Fruit fly (Drosophila melanogaster) whole organism, embryonic: Measurements from ENCODE around the gene CG14839.

Source experiments
- Antp ChIP-seq: fragments of 200-800 bp; sonication (Bioruptor generic); optimal IDR thresholded peaks from 3 replicates; lab custom pipeline; 2016; ENCODE audit warnings: missing biosample characterization, missing genetic modification characterization
- CG10147 ChIP-seq: fragments of 200-800 bp; sonication (Bioruptor generic); optimal IDR thresholded peaks from 2 replicates; lab custom pipeline; 2019; ENCODE audit warnings: missing biosample characterization, mild to moderate bottlenecking, missing genetic modification characterization, moderate library complexity
- CG10209 ChIP-seq: fragments of 200-800 bp; sonication (Bioruptor generic); optimal IDR thresholded peaks from 3 replicates; lab custom pipeline; 2017; ENCODE audit warnings: missing biosample characterization, mild to moderate bottlenecking, missing genetic modification characterization, missing genetic modification reagents
- CG1233 ChIP-seq: fragments of 200-800 bp; sonication (Bioruptor generic); optimal IDR thresholded peaks from 4 replicates; lab custom pipeline; 2018; ENCODE audit warnings: missing biosample characterization, mild to moderate bottlenecking, missing genetic modification characterization
- CG1529 ChIP-seq: fragments of 200-800 bp; sonication (Bioruptor generic); optimal IDR thresholded peaks from 3 replicates; lab custom pipeline; 2018; ENCODE audit warnings: missing biosample characterization, missing genetic modification characterization
- CG15514 ChIP-seq: fragments of 200-800 bp; sonication (Bioruptor generic); optimal IDR thresholded peaks from 3 replicates; lab custom pipeline; 2017; ENCODE audit warnings: missing biosample characterization, missing genetic modification characterization, mild to moderate bottlenecking, moderate library complexity, missing genetic modification reagents
- CG17359 ChIP-seq: fragments of 200-800 bp; sonication (Bioruptor generic); optimal IDR thresholded peaks from 3 replicates; lab custom pipeline; 2018; ENCODE audit warnings: missing biosample characterization, mild to moderate bottlenecking, missing genetic modification characterization, moderate library complexity
- CG17385 ChIP-seq: fragments of 200-800 bp; sonication (Bioruptor generic); optimal IDR thresholded peaks from 3 replicates; lab custom pipeline; 2018; ENCODE audit warnings: missing biosample characterization, mild to moderate bottlenecking, missing genetic modification characterization
- CG17568 ChIP-seq: fragments of 200-800 bp; sonication (Bioruptor generic); optimal IDR thresholded peaks from 2 replicates; lab custom pipeline; 2018; ENCODE audit warnings: missing biosample characterization, mild to moderate bottlenecking, missing genetic modification characterization, moderate library complexity
- CG2129 ChIP-seq: fragments of 200-800 bp; sonication (Bioruptor generic); IDR thresholded peaks from 2 replicates; pipeline ENCODE4 v1.3.6; 2022; ENCODE audit warnings: missing biosample characterization, missing genetic modification characterization; ENCODE audit not compliant: partially characterized antibody
- CG4707 ChIP-seq: fragments of 200-800 bp; sonication (Bioruptor generic); optimal IDR thresholded peaks from 2 replicates; lab custom pipeline; 2018; ENCODE audit warnings: missing biosample characterization, mild to moderate bottlenecking, missing genetic modification characterization, moderate library complexity
- CG7928 ChIP-seq: fragments of 200-800 bp; sonication (Bioruptor generic); optimal IDR thresholded peaks from 2 replicates; lab custom pipeline; 2017; ENCODE audit warnings: missing biosample characterization, mild to moderate bottlenecking, missing genetic modification characterization
- CG7987 ChIP-seq: fragments of 200-800 bp; sonication (Bioruptor generic); optimal IDR thresholded peaks from 2 replicates; lab custom pipeline; 2018; ENCODE audit warnings: missing biosample characterization, mild to moderate bottlenecking, missing genetic modification characterization, moderate library complexity
- CG8388 ChIP-seq: fragments of 200-800 bp; sonication (Bioruptor generic); optimal IDR thresholded peaks from 2 replicates; lab custom pipeline; 2019; ENCODE audit warnings: missing biosample characterization, mild to moderate bottlenecking, missing genetic modification characterization, moderate library complexity
- CG9817 ChIP-seq: fragments of 200-800 bp; sonication (Bioruptor generic); optimal IDR thresholded peaks from 2 replicates; lab custom pipeline; 2018; ENCODE audit warnings: missing biosample characterization, mild to moderate bottlenecking, missing genetic modification characterization, moderate library complexity
- Dref ChIP-seq: fragments of 200-800 bp; sonication (Bioruptor generic); IDR thresholded peaks from 2 replicates; pipeline ENCODE4 v1.3.6; 2022; ENCODE audit warnings: missing biosample characterization, missing genetic modification characterization
- Fer1 ChIP-seq: fragments of 200-800 bp; sonication (Bioruptor generic); optimal IDR thresholded peaks from 2 replicates; lab custom pipeline; 2017; ENCODE audit warnings: missing biosample characterization, mild to moderate bottlenecking, missing genetic modification characterization
- MESR4 ChIP-seq: fragments of 200-800 bp; sonication (Bioruptor generic); optimal IDR thresholded peaks from 2 replicates; lab custom pipeline; 2018; ENCODE audit warnings: missing biosample characterization, mild to moderate bottlenecking, missing genetic modification characterization, moderate library complexity
- Opbp ChIP-seq: fragments of 200-800 bp; sonication (Bioruptor generic); IDR thresholded peaks from 3 replicates; pipeline ENCODE4 v1.3.6; 2022; ENCODE audit warnings: missing biosample characterization, missing genetic modification characterization; ENCODE audit not compliant: partially characterized antibody
- PHDP ChIP-seq: fragments of 200-800 bp; sonication (Bioruptor generic); optimal IDR thresholded peaks from 3 replicates; lab custom pipeline; 2018; ENCODE audit warnings: missing biosample characterization, mild to moderate bottlenecking, missing genetic modification characterization, moderate library complexity
- Sry-δ ChIP-seq: fragments of 200-800 bp; sonication (Bioruptor generic); optimal IDR thresholded peaks from 2 replicates; lab custom pipeline; 2016; ENCODE audit warnings: missing biosample characterization, missing genetic modification characterization
- Xbp1 ChIP-seq: fragments of 200-800 bp; sonication (Bioruptor generic); optimal IDR thresholded peaks from 3 replicates; lab custom pipeline; 2016; ENCODE audit warnings: missing biosample characterization, mild to moderate bottlenecking, missing genetic modification characterization
- ase ChIP-seq: fragments of 200-800 bp; sonication (Bioruptor generic); IDR thresholded peaks from 3 replicates; pipeline ENCODE4 v1.3.6; 2022; ENCODE audit warnings: missing biosample characterization, missing genetic modification characterization
- bbx ChIP-seq: fragments of 200-800 bp; sonication (Bioruptor generic); IDR thresholded peaks from 2 replicates; pipeline ENCODE4 v1.3.6; 2022; ENCODE audit warnings: missing biosample characterization, missing genetic modification characterization; ENCODE audit not compliant: partially characterized antibody
- corto ChIP-seq: fragments of 200-800 bp; sonication (Bioruptor generic); optimal IDR thresholded peaks from 2 replicates; lab custom pipeline; 2016; ENCODE audit warnings: missing biosample characterization, mild to moderate bottlenecking, missing genetic modification characterization, moderate library complexity
- cwo ChIP-seq: fragments of 200-800 bp; sonication (Bioruptor generic); optimal IDR thresholded peaks from 3 replicates; lab custom pipeline; 2017; ENCODE audit warnings: missing biosample characterization, missing genetic modification characterization, mild to moderate bottlenecking, moderate library complexity, missing genetic modification reagents
- dysf ChIP-seq: fragments of 200-800 bp; sonication (Bioruptor generic); IDR thresholded peaks from 3 replicates; pipeline ENCODE4 v1.3.6; 2022; ENCODE audit warnings: missing biosample characterization, missing genetic modification characterization
- eve ChIP-seq, 2 experiments: fragments of >200 bp; optimal IDR thresholded peaks; 2 replicates each; lab custom pipeline; 2017; ENCODE audit warnings: missing biosample characterization in 2 of 2, missing genetic modification characterization in 2 of 2
- gce ChIP-seq: fragments of 200-800 bp; sonication (Bioruptor generic); IDR thresholded peaks from 3 replicates; pipeline ENCODE4 v1.3.6; 2022; ENCODE audit warnings: missing biosample characterization, missing genetic modification characterization
- gsb ChIP-seq: fragments of 200-800 bp; sonication (Bioruptor generic); IDR thresholded peaks from 2 replicates; pipeline ENCODE4 v1.3.6; 2022; ENCODE audit warnings: missing biosample characterization, missing genetic modification characterization
- hbn ChIP-seq: fragments of 200-800 bp; sonication (Bioruptor generic); IDR thresholded peaks from 2 replicates; pipeline ENCODE4 v1.3.6; 2022; ENCODE audit warnings: missing biosample characterization, missing genetic modification characterization; ENCODE audit not compliant: partially characterized antibody
- otp ChIP-seq: fragments of 200-800 bp; sonication (Bioruptor generic); IDR thresholded peaks from 3 replicates; pipeline ENCODE4, ENCODE4 v1.3.6; 2022; ENCODE audit warnings: missing biosample characterization, missing genetic modification characterization
- p53 ChIP-seq: fragments of 200-800 bp; sonication (Bioruptor generic); optimal IDR thresholded peaks from 2 replicates; lab custom pipeline; 2016; ENCODE audit warnings: missing biosample characterization, missing genetic modification characterization
- phol ChIP-seq: fragments of 200-800 bp; sonication (Bioruptor generic); optimal IDR thresholded peaks from 3 replicates; lab custom pipeline; 2018; ENCODE audit warnings: missing biosample characterization, mild to moderate bottlenecking, missing genetic modification characterization, moderate library complexity
- pita ChIP-seq: fragments of 200-800 bp; sonication (Bioruptor generic); optimal IDR thresholded peaks from 2 replicates; lab custom pipeline; 2017; ENCODE audit warnings: missing biosample characterization, mild to moderate bottlenecking, missing genetic modification characterization
- pum ChIP-seq: fragments of 200-800 bp; sonication (Bioruptor generic); optimal IDR thresholded peaks from 2 replicates; lab custom pipeline; 2016; ENCODE audit warnings: missing biosample characterization, missing genetic modification characterization
- ranshi ChIP-seq: fragments of 200-800 bp; sonication (Bioruptor generic); IDR thresholded peaks from 2 replicates; pipeline ENCODE4 v1.3.6; 2022; ENCODE audit warnings: missing biosample characterization, missing genetic modification characterization
- repo ChIP-seq: fragments of 200-800 bp; sonication (Bioruptor generic); optimal IDR thresholded peaks from 2 replicates; lab custom pipeline; 2016; ENCODE audit warnings: missing biosample characterization, missing genetic modification characterization
- row ChIP-seq: fragments of 200-800 bp; sonication (Bioruptor generic); IDR thresholded peaks from 3 replicates; pipeline ENCODE4 v1.3.6; 2022; ENCODE audit warnings: missing biosample characterization, missing genetic modification characterization
- sens ChIP-seq: fragments of 200-800 bp; sonication (Bioruptor generic); peaks from one replicate; lab custom pipeline; 2016; ENCODE audit warnings: missing biosample characterization, missing genetic modification characterization
- sens-2 ChIP-seq: fragments of 200-800 bp; sonication (Bioruptor generic); IDR thresholded peaks from 2 replicates; pipeline ENCODE4 v1.3.6; 2022; ENCODE audit warnings: missing biosample characterization, missing genetic modification characterization
- sr ChIP-seq: fragments of 200-800 bp; sonication (Bioruptor generic); IDR thresholded peaks from 3 replicates; pipeline ENCODE4 v1.3.6; 2022; ENCODE audit warnings: missing biosample characterization, missing genetic modification characterization
- tin ChIP-seq: fragments of 200-800 bp; sonication (Bioruptor generic); optimal IDR thresholded peaks from 3 replicates; lab custom pipeline; 2016; ENCODE audit warnings: missing biosample characterization, missing genetic modification characterization
- tup ChIP-seq: fragments of 200-800 bp; sonication (Bioruptor generic); optimal IDR thresholded peaks from 2 replicates; lab custom pipeline; 2016; ENCODE audit warnings: missing biosample characterization, mild to moderate bottlenecking, missing genetic modification characterization, moderate library complexity
- unpg ChIP-seq: fragments of 200-800 bp; sonication (Bioruptor generic); optimal IDR thresholded peaks from 3 replicates; lab custom pipeline; 2018; ENCODE audit warnings: missing biosample characterization, mild to moderate bottlenecking, missing genetic modification characterization, moderate library complexity

The CG14839 gene

DNA sequence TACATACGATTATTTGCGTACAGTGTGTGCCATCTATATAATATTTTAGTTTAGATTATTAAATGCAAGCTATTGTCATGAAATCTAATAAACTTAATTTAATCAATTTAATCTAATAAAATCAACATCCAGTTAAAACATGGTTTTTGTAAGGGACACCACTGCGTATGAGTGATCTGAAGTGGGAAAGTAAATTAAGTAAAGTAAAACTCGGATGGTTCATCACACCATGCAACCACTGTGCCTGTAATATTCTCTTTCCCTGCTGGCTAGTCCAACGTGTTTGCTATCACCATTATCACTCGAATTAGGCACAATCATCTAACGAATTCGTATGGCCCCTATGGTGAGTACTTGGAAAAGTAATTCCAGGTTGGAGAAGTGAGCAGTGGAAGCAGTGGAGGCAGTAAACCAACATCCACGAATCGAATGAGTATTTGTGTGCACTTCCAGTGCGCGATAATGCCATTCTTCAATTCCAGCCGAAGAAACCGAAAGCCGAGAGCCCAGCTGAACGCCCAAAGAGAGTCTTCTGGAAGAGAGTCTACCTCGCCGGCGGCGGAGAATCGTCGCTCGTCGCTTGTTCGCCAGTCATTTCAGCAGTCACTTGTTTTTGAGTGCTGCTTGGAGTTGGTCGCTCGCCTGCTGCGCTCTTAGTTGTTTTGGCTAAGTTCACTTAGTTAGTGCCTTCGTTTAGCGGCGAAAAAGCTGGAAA lies 26.6 kb downstream of the CG14839 start, which contains the start of gene red (continued):
- TF ChIP-seq Opbp (GFP tag; lab: Robert Waterston, UW) (no peak), CG7928 (GFP tag; lab: Kevin White, UChicago) (peak; percentile 29), hbn (GFP tag; lab: Robert Waterston, UW) (no peak), Sry-δ (GFP tag; lab: Kevin White, UChicago) (no peak), Antp (peak; percentile 23), tup (peak; percentile 54), repo (no peak), otp (GFP tag; lab: Robert Waterston, UW) (peak; percentile 75; the same call in 2 of the 3 replicates), CG10147 (GFP tag; lab: Kevin White, UChicago) (peak; percentile 52), CG7987 (peak; percentile 13), sens-2 (GFP tag; lab: Robert Waterston, UW) (0 out of 2 replicates have a peak, but pooled peaks have one; percentile 9)

DNA sequence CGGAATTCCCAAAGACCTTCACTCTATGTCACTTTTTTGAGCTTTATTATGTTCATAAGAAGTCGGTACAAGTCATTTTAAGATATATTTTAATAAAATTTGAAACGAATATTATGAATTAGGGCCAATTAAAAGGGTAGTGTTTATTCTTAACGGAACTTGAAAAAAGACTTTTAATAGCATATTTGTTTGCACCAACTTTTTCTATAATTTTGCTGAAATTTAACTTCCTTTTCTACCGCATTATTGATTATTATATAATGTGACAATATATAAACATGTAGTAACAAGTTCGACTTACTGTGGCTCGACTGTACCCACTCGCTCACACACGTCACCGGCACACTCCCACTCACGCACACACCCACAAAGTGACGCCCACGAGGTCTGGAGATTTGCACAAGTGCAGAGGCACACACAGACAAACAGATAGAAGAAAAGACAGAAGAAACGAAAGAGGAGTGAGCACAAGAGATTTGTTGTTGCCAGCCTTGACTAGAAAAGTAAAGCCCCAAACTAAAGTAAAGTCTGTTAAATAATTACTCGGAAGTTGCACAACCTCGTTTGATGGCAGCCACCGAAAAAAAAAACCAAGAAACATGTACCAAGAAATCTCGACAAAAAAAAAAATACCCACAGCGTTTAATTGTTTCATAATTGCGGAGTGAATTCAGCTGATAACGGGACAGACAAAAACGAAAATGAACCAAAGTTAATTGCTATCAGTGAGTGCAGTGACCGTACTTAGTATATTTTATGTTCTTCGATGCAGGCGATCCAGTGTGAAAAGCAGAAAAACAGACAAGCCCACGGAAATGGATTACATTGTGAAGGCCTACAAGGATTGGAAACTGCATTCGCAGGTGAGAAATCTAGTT lies 28.0 kb downstream of the CG14839 start:
- TF ChIP-seq Fer1 (GFP tag; lab: Kevin White, UChicago): peak; percentile 61
- TF ChIP-seq CG8388 (GFP tag; lab: Kevin White, UChicago): no peak
- no peak for TF ChIP-seq ase (GFP tag; lab: Robert Waterston, UW)
- TF ChIP-seq sens: peak; percentile 70
- TF ChIP-seq CG4707 (GFP tag; lab: Kevin White, UChicago): no peak
- no peak for TF ChIP-seq pum (GFP tag; lab: Kevin White, UChicago)
- TF ChIP-seq sr (GFP tag; lab: Robert Waterston, UW): peak; percentile 98
- TF ChIP-seq bbx (GFP tag; lab: Robert Waterston, UW): no peak
- TF ChIP-seq gsb: 0 out of 2 replicates have a peak, but pooled peaks have one; percentile 18
- peak; percentile 19 for TF ChIP-seq CG10209
- TF ChIP-seq CG10147 (GFP tag; lab: Kevin White, UChicago): peak; percentile 17
- TF ChIP-seq CG17568 (GFP tag; lab: Kevin White, UChicago): no peak
- peak; percentile 19 for TF ChIP-seq CG9817 (tag; lab: Kevin White, UChicago)
- TF ChIP-seq CG15514 (GFP tag; lab: Kevin White, UChicago): peak; percentile 21
- TF ChIP-seq sens-2 (GFP tag; lab: Robert Waterston, UW): no peak
- TF ChIP-seq CG17385: peak; percentile 1
- peak in 1 of 2 experiments; percentile 15 for TF ChIP-seq eve (GFP tag; optimal IDR thresholded peaks at IDR 0.05; lab: Kevin White, UChicago)
- TF ChIP-seq CG1233 (GFP tag; lab: Kevin White, UChicago): peak; percentile 20
- TF ChIP-seq CG2129 (GFP tag; lab: Robert Waterston, UW): no peak
- TF ChIP-seq tin: peak; percentile 8
- TF ChIP-seq p53 (GFP tag; lab: Kevin White, UChicago): no peak
- peak; percentile 55 for TF ChIP-seq row
- TF ChIP-seq PHDP (tag; lab: Kevin White, UChicago): peak; percentile 7
- no peak for TF ChIP-seq CG1529 (GFP tag; lab: Kevin White, UChicago)
- peak; percentile 24 for TF ChIP-seq Xbp1 (GFP tag; lab: Kevin White, UChicago)
- TF ChIP-seq phol (tag; lab: Kevin White, UChicago): peak; percentile 35
- TF ChIP-seq unpg (GFP tag; lab: Kevin White, UChicago): peak; percentile 3
- peak; percentile 28 for TF ChIP-seq cwo
- TF ChIP-seq ranshi (GFP tag; lab: Robert Waterston, UW): no peak
- TF ChIP-seq corto (GFP tag; lab: Kevin White, UChicago): no peak
- no peak for TF ChIP-seq Dref
- TF ChIP-seq MESR4: no peak
- no peak for TF ChIP-seq pita
- TF ChIP-seq CG17359 (tag; lab: Kevin White, UChicago): peak; percentile 11
- no peak for TF ChIP-seq gce (GFP tag; lab: Robert Waterston, UW)
- 0 out of 3 replicates have a peak, but pooled peaks have one; percentile 30 for TF ChIP-seq dysf (GFP tag; lab: Robert Waterston, UW)
